Fruit fly (Drosophila melanogaster) whole organism, adult: ENCODE measurements around the gene CG5131.

Experiments
- CG11617 ChIP-seq: fragments of 200-800 bp; sonication (Bioruptor generic); optimal IDR thresholded peaks from 2 replicates; lab custom pipeline; 2017; ENCODE audit warnings: mild to moderate bottlenecking, missing biosample characterization, missing genetic modification reagents, missing genetic modification characterization
- CG12768 ChIP-seq: fragments of 200-800 bp; sonication (Bioruptor generic); optimal IDR thresholded peaks from 2 replicates; lab custom pipeline; 2017; ENCODE audit warnings: missing biosample characterization, missing genetic modification characterization, mild to moderate bottlenecking, moderate library complexity, missing genetic modification reagents
- CG14711 ChIP-seq: fragments of 200-800 bp; sonication (Bioruptor generic); optimal IDR thresholded peaks from 2 replicates; lab custom pipeline; 2018; ENCODE audit warnings: missing biosample characterization, mild to moderate bottlenecking, missing genetic modification characterization, moderate library complexity
- CG1620 ChIP-seq: fragments of 200-800 bp; sonication (Bioruptor generic); optimal IDR thresholded peaks from 2 replicates; lab custom pipeline; 2016; ENCODE audit warnings: missing biosample characterization, missing genetic modification characterization
- CG33017 ChIP-seq: fragments of 200-800 bp; sonication (Bioruptor generic); optimal IDR thresholded peaks from 2 replicates; lab custom pipeline; 2018; ENCODE audit warnings: missing biosample characterization, mild to moderate bottlenecking, missing genetic modification characterization, moderate library complexity
- CG5204 ChIP-seq: fragments of 200-800 bp; sonication (Bioruptor generic); optimal IDR thresholded peaks from 2 replicates; lab custom pipeline; 2016; ENCODE audit warnings: missing biosample characterization, missing genetic modification characterization
- CG7045 ChIP-seq: fragments of 200-800 bp; sonication (Bioruptor generic); optimal IDR thresholded peaks from 2 replicates; lab custom pipeline; 2017; ENCODE audit warnings: missing biosample characterization, mild to moderate bottlenecking, missing genetic modification characterization
- CG7101 ChIP-seq: fragments of 200-800 bp; sonication (Bioruptor generic); optimal IDR thresholded peaks from 2 replicates; lab custom pipeline; 2018; ENCODE audit warnings: missing biosample characterization, mild to moderate bottlenecking, missing genetic modification characterization, moderate library complexity
- Clk ChIP-seq: fragments of 200-800 bp; sonication (Bioruptor generic); optimal IDR thresholded peaks from 2 replicates; lab custom pipeline; 2017; ENCODE audit warnings: missing biosample characterization, missing genetic modification characterization
- Crg-1 ChIP-seq: fragments of 200-800 bp; sonication (Bioruptor generic); optimal IDR thresholded peaks from 2 replicates; lab custom pipeline; 2016; ENCODE audit warnings: missing biosample characterization, missing genetic modification characterization
- Hr96 ChIP-seq: fragments of 200-800 bp; sonication (Bioruptor generic); optimal IDR thresholded peaks from 2 replicates; lab custom pipeline; 2016; ENCODE audit warnings: missing biosample characterization, missing genetic modification characterization
- Mnt ChIP-seq: fragments of 200-800 bp; sonication (Bioruptor generic); optimal IDR thresholded peaks from 2 replicates; lab custom pipeline; 2016; ENCODE audit warnings: missing biosample characterization, mild to moderate bottlenecking, missing genetic modification characterization
- bab1 ChIP-seq: fragments of 200-800 bp; sonication (Bioruptor generic); optimal IDR thresholded peaks from 3 replicates; lab custom pipeline; 2019; ENCODE audit warnings: missing biosample characterization, mild to moderate bottlenecking, missing genetic modification characterization, moderate library complexity
- cic ChIP-seq: fragments of 200-800 bp; sonication (Bioruptor generic); optimal IDR thresholded peaks from 2 replicates; lab custom pipeline; 2017; ENCODE audit warnings: missing biosample characterization, mild to moderate bottlenecking, missing genetic modification characterization, moderate library complexity
- cnc ChIP-seq, 2 experiments: fragments of >200 bp; optimal IDR thresholded peaks; 2 replicates each; lab custom pipeline; 2017
- kay ChIP-seq: fragments of 200-800 bp; sonication (Bioruptor generic); peaks from one replicate; lab custom pipeline; 2016; ENCODE audit warnings: missing biosample characterization, missing genetic modification characterization, borderline replicate concordance
- ovo ChIP-seq: fragments of 200-800 bp; sonication (Bioruptor generic); optimal IDR thresholded peaks from 2 replicates; lab custom pipeline; 2016; ENCODE audit warnings: missing biosample characterization, missing genetic modification characterization
- pad ChIP-seq: fragments of 200-800 bp; sonication (Bioruptor generic); optimal IDR thresholded peaks from 3 replicates; lab custom pipeline; 2017; ENCODE audit warnings: missing biosample characterization, missing genetic modification characterization, mild to moderate bottlenecking, moderate library complexity, missing genetic modification reagents
- tj ChIP-seq: fragments of 200-800 bp; sonication (Bioruptor generic); optimal IDR thresholded peaks from 3 replicates; lab custom pipeline; 2017; ENCODE audit warnings: missing biosample characterization, mild to moderate bottlenecking, missing genetic modification characterization, moderate library complexity
- toe ChIP-seq: fragments of 200-800 bp; sonication (Bioruptor generic); optimal IDR thresholded peaks from 2 replicates; lab custom pipeline; 2016; ENCODE audit warnings: missing biosample characterization, missing genetic modification characterization

Gene CG5131

DNA sequence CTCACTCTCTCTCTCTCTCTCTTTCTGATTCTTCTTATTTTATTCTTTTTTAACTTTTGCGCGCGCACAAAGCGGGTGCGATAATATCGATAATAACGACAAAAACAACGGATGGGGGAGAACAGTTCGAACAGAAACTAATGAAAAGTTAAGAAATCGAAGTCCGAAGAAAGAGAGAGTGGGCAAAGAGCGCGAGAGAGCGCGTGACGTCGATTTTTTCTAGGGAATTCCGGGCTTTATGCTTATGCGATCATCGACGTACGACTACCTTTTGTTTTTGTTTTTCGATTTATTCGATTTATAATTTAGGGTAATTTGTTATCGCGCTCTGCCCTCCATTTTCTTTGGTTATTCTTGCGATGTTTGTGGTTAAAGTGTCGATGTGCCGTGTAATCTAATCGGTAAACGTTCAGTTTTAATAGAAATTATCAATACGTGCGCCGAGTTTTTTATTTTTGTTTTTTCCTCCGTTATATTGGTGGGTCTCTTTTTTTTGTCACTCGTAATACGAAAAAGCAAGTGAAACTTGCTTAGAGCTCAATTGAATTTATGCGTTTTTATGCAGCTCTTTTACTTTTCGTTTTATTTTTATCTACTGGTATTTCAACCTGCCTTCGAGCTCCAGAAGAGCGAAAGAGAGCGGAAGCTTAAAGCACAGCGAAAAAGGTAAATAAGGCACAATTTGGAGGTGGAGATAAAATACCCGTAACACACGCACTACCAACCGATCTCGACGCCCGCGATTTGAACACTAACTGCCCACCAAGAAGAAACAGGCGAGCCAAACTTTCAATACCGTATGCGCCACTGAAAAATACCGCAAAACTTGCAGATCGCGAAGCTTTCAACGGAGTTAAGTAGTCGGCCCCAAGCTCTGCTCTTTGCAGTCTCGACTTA, 34.4 kb upstream of the CG5131 start, which contains the start of gene dl:
dl (minus strand) TSS at position 757 of the 897 bp plus-strand sequence.
- TF ChIP-seq Mnt (peak; percentile 26), CG5204 (no peak), bab1 (GFP tag; lab: Kevin White, UChicago) (no peak), cnc (optimal IDR thresholded peaks at IDR 0.05; lab: Kevin White, UChicago) (no peak), CG7101 (tag; lab: Kevin White, UChicago) (no peak), tj (GFP tag; lab: Kevin White, UChicago) (peak; percentile 16), kay (GFP tag; lab: Kevin White, UChicago) (peak; percentile 86), ovo (GFP tag; lab: Kevin White, UChicago) (peak; percentile 56), CG33017 (tag; lab: Kevin White, UChicago) (peak; percentile 3), CG11617 (peak; percentile 41), CG12768 (GFP tag; lab: Kevin White, UChicago) (peak; percentile 1), pad (GFP tag; lab: Kevin White, UChicago) (no peak)

DNA sequence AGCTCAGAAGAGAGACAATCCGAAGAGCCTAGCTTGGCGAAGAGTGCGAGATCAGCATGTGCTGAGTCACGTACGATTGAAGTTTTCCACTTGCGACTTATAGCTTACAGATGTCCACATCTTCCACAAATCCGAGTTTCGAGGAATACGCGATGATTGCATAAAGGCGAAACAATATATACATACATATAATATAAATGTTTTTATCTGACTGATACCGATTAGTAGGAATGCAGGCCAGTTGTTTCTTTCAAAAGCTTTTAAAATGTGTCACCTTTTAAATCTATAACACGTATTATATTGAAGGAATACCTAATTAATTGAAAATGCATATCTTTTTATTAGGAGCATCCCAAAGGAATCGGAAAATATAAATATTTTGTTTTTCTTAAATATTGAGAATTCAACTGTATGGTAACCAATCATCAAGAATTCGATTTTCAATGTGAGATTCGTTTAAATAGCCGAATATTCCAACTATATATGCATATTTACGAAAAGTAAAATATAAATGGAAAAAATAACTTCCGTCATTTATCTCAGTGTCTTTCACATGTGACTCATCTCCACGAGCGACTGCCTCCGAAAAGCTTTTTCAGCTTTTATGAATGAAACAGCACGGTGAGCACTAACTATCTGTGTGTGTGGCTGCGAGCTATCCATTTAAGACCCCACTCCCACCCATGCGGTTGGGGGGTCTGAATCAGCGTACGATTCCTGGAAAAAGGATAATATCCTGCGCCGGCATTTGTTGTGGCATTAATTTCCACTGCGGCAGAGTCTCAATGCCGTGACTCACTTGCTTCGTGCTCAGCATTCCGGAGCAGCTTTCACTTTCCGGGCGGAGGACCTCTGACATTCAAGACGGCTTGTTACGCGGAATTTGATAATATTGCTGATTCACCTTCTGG, 33.5 kb upstream of the CG5131 start:
- TF ChIP-seq Clk (GFP tag; lab: Kevin White, UChicago) (no peak), cic (GFP tag; lab: Kevin White, UChicago) (peak; percentile 98), CG1620 (GFP tag; lab: Kevin White, UChicago) (no peak), kay (GFP tag; lab: Kevin White, UChicago) (peak; percentile 99), Hr96 (GFP tag; lab: Kevin White, UChicago) (peak; percentile 35), CG11617 (peak; percentile 75), CG5204 (peak; percentile 66), CG7045 (GFP tag; lab: Kevin White, UChicago) (peak; percentile 73), bab1 (GFP tag; lab: Kevin White, UChicago) (peak; percentile 40), CG7101 (tag; lab: Kevin White, UChicago) (peak; percentile 75), Mnt (peak; percentile 19), tj (GFP tag; lab: Kevin White, UChicago) (peak; percentile 21), Crg-1 (GFP tag; lab: Kevin White, UChicago) (peak; percentile 55), cnc (optimal IDR thresholded peaks at IDR 0.05; lab: Kevin White, UChicago) (peak; percentile 85 to 87), CG33017 (tag; lab: Kevin White, UChicago) (peak; percentile 64), toe (peak; percentile 33), CG14711 (tag; lab: Kevin White, UChicago) (peak; percentile 68), pad (GFP tag; lab: Kevin White, UChicago) (peak; percentile 30), ovo (GFP tag; lab: Kevin White, UChicago) (no peak), CG12768 (GFP tag; lab: Kevin White, UChicago) (peak; percentile 51)

DNA sequence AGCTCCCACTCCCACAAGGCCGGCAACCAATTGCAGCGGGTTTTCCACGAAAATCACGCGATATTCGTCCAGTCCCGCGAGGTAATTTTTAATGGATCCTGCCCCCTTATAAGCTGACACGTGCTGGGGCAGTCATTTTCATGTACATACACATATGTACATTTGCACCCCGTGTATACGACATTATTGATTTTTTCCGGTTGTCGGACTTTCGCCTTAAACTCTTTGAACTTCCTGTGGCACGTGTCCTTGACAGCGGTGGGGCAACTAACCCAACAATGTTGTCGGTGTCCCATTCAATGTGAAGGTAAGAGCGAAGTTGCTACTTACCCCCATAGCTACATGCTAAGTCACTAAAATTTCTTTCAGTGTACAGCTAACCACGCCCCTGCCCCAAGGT, 32.2 kb upstream of the CG5131 start:
- TF ChIP-seq CG5204, result no peak
- no peak for TF ChIP-seq tj (GFP tag; lab: Kevin White, UChicago)
- no peak for TF ChIP-seq CG7101 (tag; lab: Kevin White, UChicago)
- no peak for TF ChIP-seq pad (GFP tag; lab: Kevin White, UChicago)
- TF ChIP-seq Hr96 (GFP tag; lab: Kevin White, UChicago), result no peak
- TF ChIP-seq CG1620 (GFP tag; lab: Kevin White, UChicago), result no peak
- no peak for TF ChIP-seq cic (GFP tag; lab: Kevin White, UChicago)
- no peak for TF ChIP-seq Mnt
- no peak for TF ChIP-seq Crg-1 (GFP tag; lab: Kevin White, UChicago)
- TF ChIP-seq CG7045 (GFP tag; lab: Kevin White, UChicago), result no peak
- no peak for TF ChIP-seq CG33017 (tag; lab: Kevin White, UChicago)
- TF ChIP-seq CG11617, result no peak
- no peak for TF ChIP-seq toe
- no peak for TF ChIP-seq kay (GFP tag; lab: Kevin White, UChicago)
- TF ChIP-seq ovo (GFP tag; lab: Kevin White, UChicago), result no peak
- no peak for TF ChIP-seq bab1 (GFP tag; lab: Kevin White, UChicago)

DNA sequence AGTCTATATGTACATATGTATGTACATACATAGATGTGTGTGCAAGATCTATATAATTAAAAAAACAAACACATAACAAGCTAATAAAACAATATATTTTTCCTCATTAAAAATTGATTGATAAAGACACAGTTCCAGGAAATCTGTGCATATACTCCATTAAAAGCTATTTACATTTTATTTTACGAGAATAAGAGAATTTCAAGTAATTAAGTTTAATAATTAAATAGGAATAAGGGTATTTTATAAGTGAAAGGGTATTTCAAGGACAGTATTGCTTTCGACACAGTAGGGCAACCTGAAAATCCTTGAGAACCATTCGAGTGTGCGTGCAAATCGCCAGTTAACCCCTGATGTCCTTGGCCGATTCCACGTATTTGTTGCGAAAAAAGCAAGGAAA, 31.7 kb upstream of the CG5131 start, which contains the start of gene CG5050:
CG5050 (plus strand) TSS at position 301 of the 400 bp plus-strand sequence.
- TF ChIP-seq Crg-1 (GFP tag; lab: Kevin White, UChicago) (no peak), CG5204 (no peak), tj (GFP tag; lab: Kevin White, UChicago) (no peak), CG14711 (tag; lab: Kevin White, UChicago) (no peak), CG12768 (GFP tag; lab: Kevin White, UChicago) (no peak), Clk (GFP tag; lab: Kevin White, UChicago) (no peak), pad (GFP tag; lab: Kevin White, UChicago) (no peak), ovo (GFP tag; lab: Kevin White, UChicago) (no peak), CG11617 (no peak), bab1 (GFP tag; lab: Kevin White, UChicago) (no peak), kay (GFP tag; lab: Kevin White, UChicago) (no peak), toe (no peak), cic (GFP tag; lab: Kevin White, UChicago) (no peak), Hr96 (GFP tag; lab: Kevin White, UChicago) (no peak), cnc (optimal IDR thresholded peaks at IDR 0.05; lab: Kevin White, UChicago) (no peak)
